Worm (Caenorhabditis elegans): Measurements from ENCODE around the gene B0546.5.

ce11 chrIV:3399015-3399722 is 9.3 kb upstream of the B0546.5 start, which contains the start of the genes dyf-3 and pdhb-1:
- TF ChIP-seq sptf-1 (tag; optimal IDR thresholded peaks at IDR 0.05) (peak; percentile 49), unc-62 (GFP tag; optimal IDR thresholded peaks at IDR 0.05) (no peak), snpc-4 (tag; optimal IDR thresholded peaks at IDR 0.05) (no peak), elt-3 (tag; optimal IDR thresholded peaks at IDR 0.05) (no peak), ces-1 (GFP tag; optimal IDR thresholded peaks at IDR 0.05) (no peak), ceh-43 (GFP tag; optimal IDR thresholded peaks at IDR 0.05) (no peak), nhr-76 (tag; optimal IDR thresholded peaks at IDR 0.05) (no peak)

All from whole organism, mixed stage, embryonic.